Worm (Caenorhabditis elegans) whole organism, midembryonic: ENCODE results near the gene nonu-1.

ENCODE experiments used
- T22C8.4 ChIP-seq: fragments of 200-800 bp; sonication (Bioruptor generic); IDR thresholded peaks from 2 replicates; pipeline ENCODE4 v1.3.6; 2022; ENCODE audit warnings: missing genetic modification characterization, missing compliant biosample characterization
- cog-1 ChIP-seq: sonication (generic microtip); optimal IDR thresholded peaks from 2 replicates; lab custom pipeline; 2016; ENCODE audit warnings: missing genetic modification characterization, missing compliant biosample characterization
- flt-1 ChIP-seq: fragments of 200-800 bp; sonication (Bioruptor generic); IDR thresholded peaks from 2 replicates; pipeline ENCODE4 v1.3.6; 2022; ENCODE audit warnings: missing genetic modification characterization, missing compliant biosample characterization
- klf-2 ChIP-seq: fragments of 200-800 bp; sonication (Bioruptor generic); conservative IDR thresholded peaks from 2 replicates; pipeline ENCODE4 v1.3.6; 2022; ENCODE audit warnings: missing genetic modification reagents, missing genetic modification characterization, missing compliant biosample characterization
- med-1 ChIP-seq: sonication (generic microtip); optimal IDR thresholded peaks from 2 replicates; lab custom pipeline; 2017; ENCODE audit warnings: missing genetic modification characterization, mild to moderate bottlenecking, missing compliant biosample characterization, antibody characterized with exemption, missing genetic modification reagents; ENCODE audit not compliant: insufficient read depth
- ref-1 ChIP-seq: fragments of 200-800 bp; sonication (Bioruptor generic); conservative IDR thresholded peaks from 2 replicates; pipeline ENCODE4 v1.3.6; 2022; ENCODE audit warnings: missing genetic modification reagents, missing genetic modification characterization, missing compliant biosample characterization
- tab-1 ChIP-seq: fragments of 200-800 bp; sonication (Bioruptor generic); IDR thresholded peaks from 2 replicates; pipeline ENCODE4 v1.3.6; 2022; ENCODE audit warnings: missing genetic modification characterization, missing compliant biosample characterization
- ztf-23 ChIP-seq: fragments of 200-800 bp; sonication (Bioruptor generic); IDR thresholded peaks from 2 replicates; pipeline ENCODE4 v1.3.6; 2022; ENCODE audit warnings: missing genetic modification reagents, missing genetic modification characterization, missing compliant biosample characterization
- ztf-29 ChIP-seq: fragments of 200-800 bp; sonication (Bioruptor generic); IDR thresholded peaks from 2 replicates; pipeline ENCODE4 v1.3.6; 2022; ENCODE audit warnings: missing genetic modification reagents, missing genetic modification characterization, missing compliant biosample characterization

Gene nonu-1

ce11 chrIII:4849739-4850138 lies at the start of gene nonu-1:
Gene nonu-1 (minus strand): TSS chrIII:4849907.
- TF ChIP-seq klf-2 (no peak), ztf-29 (no peak), flt-1 (no peak), ztf-23 (no peak), cog-1 (no peak)

DNA sequence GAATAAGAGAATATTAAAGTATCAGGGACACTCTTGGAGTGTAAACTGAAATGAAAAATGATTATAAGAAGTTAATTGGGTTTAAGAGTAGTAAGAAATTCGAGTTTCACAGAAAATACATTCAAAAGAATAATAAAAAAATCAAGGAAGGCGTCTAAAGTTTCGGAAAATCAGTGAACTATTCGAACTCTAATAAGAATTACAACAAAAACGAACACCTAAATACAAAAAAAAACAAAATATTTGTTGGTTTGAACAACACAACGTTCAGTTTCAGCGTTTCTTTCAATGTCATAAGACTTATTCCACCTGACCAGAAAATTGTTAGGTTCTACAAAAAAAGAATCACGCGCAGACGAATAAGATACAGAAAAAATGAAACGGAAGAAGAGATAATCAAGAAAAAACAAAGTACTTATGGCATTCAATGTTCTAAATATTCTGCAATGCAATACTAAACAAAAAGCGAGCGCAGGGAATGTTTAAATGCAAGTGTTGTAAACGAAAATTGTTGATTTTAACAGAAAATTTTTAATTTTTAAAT lies 49.4 kb upstream of the nonu-1 start, which contains the start of gene nhl-2:
Gene nhl-2 (minus strand): TSS at position 51 of the 544 bp plus-strand sequence.
- TF ChIP-seq med-1 (GFP tag; lab: Kevin White, UChicago) (no peak), ztf-23 (no peak), T22C8.4 (GFP tag; lab: Robert Waterston, UW) (no peak), flt-1 (no peak), ztf-29 (no peak), tab-1 (no peak), klf-2 (no peak), cog-1 (no peak), ref-1 (GFP tag; lab: Robert Waterston, UW) (no peak)

- TF ChIP-seq tab-1: no peak
- TF ChIP-seq klf-2: no peak
- TF ChIP-seq T22C8.4 (GFP tag; lab: Robert Waterston, UW): no peak
- TF ChIP-seq ztf-29: no peak
- TF ChIP-seq flt-1: no peak
- no peak for TF ChIP-seq cog-1
- no peak for TF ChIP-seq ztf-23
Measured at ce11 chrIII:4895313-4895712, 45.6 kb upstream of the nonu-1 start.

DNA sequence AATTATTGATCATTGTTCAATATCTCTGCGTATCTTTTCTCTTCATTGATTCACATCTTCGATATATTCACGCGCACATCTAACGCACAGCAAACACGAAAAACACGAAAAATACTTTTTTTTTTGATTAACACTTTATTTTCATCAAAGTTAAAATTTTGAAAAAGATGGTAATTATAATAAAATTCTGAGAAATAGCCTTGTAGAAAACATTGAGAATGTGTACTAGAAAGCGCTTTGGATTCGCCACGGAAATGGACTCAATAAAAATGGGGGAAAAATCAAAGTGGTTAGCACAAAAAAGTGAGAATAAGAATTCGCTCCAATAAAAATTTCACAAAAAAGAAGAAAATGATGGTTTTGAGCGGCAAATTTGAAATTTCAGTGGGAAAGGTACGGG lies 43.8 kb upstream of the nonu-1 start, which contains the start of gene F26F4.6:
Gene F26F4.6 (minus strand): TSS at position 101 of the 400 bp plus-strand sequence.
- TF ChIP-seq cog-1: no peak
- TF ChIP-seq T22C8.4 (GFP tag; lab: Robert Waterston, UW): no peak
- no peak for TF ChIP-seq klf-2
- TF ChIP-seq med-1 (GFP tag; lab: Kevin White, UChicago): no peak
- TF ChIP-seq tab-1: no peak
- TF ChIP-seq ztf-23: no peak
- no peak for TF ChIP-seq ztf-29
- no peak for TF ChIP-seq flt-1
- no peak for TF ChIP-seq ref-1 (GFP tag; lab: Robert Waterston, UW)

DNA sequence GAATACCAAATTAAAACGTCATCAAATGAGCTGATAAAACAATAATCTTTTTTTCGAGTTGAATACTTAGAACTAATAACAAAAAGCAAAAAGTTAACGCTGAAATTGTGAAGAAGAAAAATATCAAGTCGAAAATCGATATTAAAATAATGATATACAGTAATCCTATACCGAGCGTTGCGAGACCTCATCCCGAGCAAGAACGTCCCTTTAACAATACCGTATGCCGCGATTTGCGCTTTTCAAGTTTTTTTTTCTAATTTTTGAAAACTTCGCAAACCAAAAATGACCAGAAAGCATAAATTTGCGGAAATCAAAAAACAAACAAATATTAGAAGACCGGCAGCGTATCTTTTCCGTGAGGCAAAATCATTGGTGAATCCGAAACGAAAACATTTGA lies 41.3 kb upstream of the nonu-1 start, which contains the start of gene F26F4.5:
Gene F26F4.5 (minus strand): TSS at position 256 of the 400 bp plus-strand sequence.
- TF ChIP-seq ref-1 (GFP tag; lab: Robert Waterston, UW) (no peak), klf-2 (no peak), ztf-29 (no peak), ztf-23 (no peak), med-1 (GFP tag; lab: Kevin White, UChicago) (no peak), T22C8.4 (GFP tag; lab: Robert Waterston, UW) (no peak), cog-1 (no peak), tab-1 (no peak), flt-1 (no peak)

DNA sequence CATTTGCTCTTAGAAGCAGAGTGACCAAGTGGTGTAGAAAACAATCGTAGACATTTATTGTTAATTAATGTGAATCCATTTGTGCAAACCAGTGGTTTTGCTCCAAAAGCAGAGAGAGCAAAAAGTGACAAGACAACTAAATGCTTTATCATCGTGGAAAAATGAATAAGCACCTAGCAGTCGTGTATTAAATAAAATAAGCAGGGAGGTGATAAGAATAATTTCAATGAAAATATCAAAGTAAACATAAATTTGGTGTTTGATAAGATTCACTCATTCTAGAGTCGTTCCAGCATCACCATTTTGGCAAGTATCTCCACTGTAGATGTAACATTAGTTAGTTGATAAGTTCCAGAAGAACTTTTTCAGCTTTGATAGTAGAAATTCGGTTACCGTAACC lies 37.6 kb upstream of the nonu-1 start, which contains the start of gene clec-6:
Gene clec-6 (minus strand): TSS at position 154 of the 400 bp plus-strand sequence.
- TF ChIP-seq ztf-29: no peak
- no peak for TF ChIP-seq flt-1
- TF ChIP-seq med-1 (GFP tag; lab: Kevin White, UChicago): no peak

ce11 chrIII:4883429-4883828 lies 33.7 kb upstream of the nonu-1 start, which contains the start of gene clec-5:
Gene clec-5 (minus strand): TSS chrIII:4883606.
- TF ChIP-seq ztf-23: no peak
- TF ChIP-seq cog-1: no peak
- no peak for TF ChIP-seq flt-1
- no peak for TF ChIP-seq tab-1
- no peak for TF ChIP-seq klf-2

- TF ChIP-seq tab-1 (no peak), T22C8.4 (GFP tag; lab: Robert Waterston, UW) (no peak), ztf-23 (no peak), klf-2 (no peak), med-1 (GFP tag; lab: Kevin White, UChicago) (no peak), flt-1 (no peak), ztf-29 (no peak), ref-1 (GFP tag; lab: Robert Waterston, UW) (no peak), cog-1 (no peak)
Measured at ce11 chrIII:4881955-4882354, 32.2 kb upstream of the nonu-1 start.

DNA sequence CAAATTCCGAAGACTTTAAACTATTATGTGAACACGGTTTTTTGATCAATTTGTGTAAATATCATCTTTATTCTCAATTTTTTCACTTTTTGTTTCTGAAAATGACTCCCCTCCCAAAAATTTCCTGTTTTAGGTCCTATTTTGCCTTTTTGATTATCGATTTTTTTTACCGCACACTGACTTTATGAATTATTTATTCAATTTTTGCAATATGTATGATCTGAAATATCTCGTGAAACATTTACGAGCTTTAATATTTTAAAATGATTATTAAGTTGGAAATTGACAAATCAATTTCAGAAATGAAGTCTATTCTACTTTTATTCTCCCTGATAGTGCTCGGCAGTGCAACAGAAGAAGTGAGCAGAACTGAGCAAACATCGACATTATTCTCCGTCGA lies 29.7 kb upstream of the nonu-1 start, which contains the start of gene C35D10.1:
Gene C35D10.1 (plus strand): TSS at position 301 of the 400 bp plus-strand sequence.
- TF ChIP-seq ref-1 (GFP tag; lab: Robert Waterston, UW) (no peak), T22C8.4 (GFP tag; lab: Robert Waterston, UW) (no peak), ztf-29 (no peak), klf-2 (no peak), med-1 (GFP tag; lab: Kevin White, UChicago) (no peak), cog-1 (no peak), flt-1 (no peak), tab-1 (no peak), ztf-23 (no peak)

- TF ChIP-seq T22C8.4 (GFP tag; lab: Robert Waterston, UW) (0 out of 2 replicates have a peak, but pooled peaks have one; percentile 5), med-1 (GFP tag; lab: Kevin White, UChicago) (no peak), klf-2 (no peak)
Measured at ce11 chrIII:4878281-4878680, 28.6 kb upstream of the nonu-1 start, which contains the start of the genes tost-1 and arx-6. Gene tost-1 (minus strand): TSS chrIII:4878311. Gene arx-6 (plus strand): TSS chrIII:4878658.

DNA sequence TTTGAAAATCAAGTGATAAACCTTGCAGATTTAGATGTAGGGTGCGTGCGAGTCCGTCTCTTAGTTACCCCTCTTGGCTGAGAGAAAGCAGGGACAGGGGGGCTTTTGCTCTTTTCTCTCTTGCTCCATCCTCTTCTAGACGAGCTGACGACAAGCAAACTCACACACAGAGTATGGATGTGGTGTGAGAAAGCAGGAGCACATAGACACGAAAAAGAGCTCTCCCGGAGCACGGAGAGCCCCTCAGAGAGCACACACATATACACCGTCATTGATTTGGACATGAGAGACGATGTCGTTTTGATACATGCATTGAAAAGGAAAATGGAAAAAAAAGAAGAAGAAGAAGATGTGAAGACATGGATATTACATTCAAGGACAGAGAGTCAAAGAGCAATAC lies 26.0 kb upstream of the nonu-1 start:
- TF ChIP-seq ref-1 (GFP tag; lab: Robert Waterston, UW) (no peak), med-1 (GFP tag; lab: Kevin White, UChicago) (no peak), T22C8.4 (GFP tag; lab: Robert Waterston, UW) (no peak), ztf-23 (no peak), klf-2 (no peak), ztf-29 (no peak)
